Fruit fly (Drosophila melanogaster) whole organism, embryonic: Measurements from ENCODE around the gene CCDC53.

Experiments
- ATbp ChIP-seq: fragments of 200-800 bp; sonication (Bioruptor generic); optimal IDR thresholded peaks from 2 replicates; lab custom pipeline; 2017; ENCODE audit warnings: missing biosample characterization, mild to moderate bottlenecking, missing genetic modification characterization, missing genetic modification reagents
- Awh ChIP-seq: fragments of 200-800 bp; sonication (Bioruptor generic); IDR thresholded peaks from 2 replicates; pipeline ENCODE4, ENCODE4 v1.3.6; 2022; ENCODE audit warnings: missing biosample characterization, missing genetic modification characterization
- BEAF-32 ChIP-seq: fragments of 200-800 bp; sonication (Bioruptor generic); optimal IDR thresholded peaks from 3 replicates; lab custom pipeline; 2017; ENCODE audit warnings: missing biosample characterization, missing genetic modification characterization, mild to moderate bottlenecking, moderate library complexity, missing genetic modification reagents
- CG10462 ChIP-seq: fragments of 200-800 bp; sonication (Bioruptor generic); optimal IDR thresholded peaks from 2 replicates; lab custom pipeline; 2016; ENCODE audit warnings: missing biosample characterization, missing genetic modification characterization
- CG12299 ChIP-seq: fragments of 200-800 bp; sonication (Bioruptor generic); optimal IDR thresholded peaks from 2 replicates; lab custom pipeline; 2018; ENCODE audit warnings: missing biosample characterization, mild to moderate bottlenecking, missing genetic modification characterization
- CG12744 ChIP-seq: fragments of 200-800 bp; sonication (Bioruptor generic); optimal IDR thresholded peaks from 2 replicates; lab custom pipeline; 2016; ENCODE audit warnings: missing biosample characterization, missing genetic modification characterization
- CG16813 ChIP-seq: fragments of 200-800 bp; sonication (Bioruptor generic); IDR thresholded peaks from 3 replicates; pipeline ENCODE4 v1.3.6; 2022; ENCODE audit warnings: missing biosample characterization, missing genetic modification characterization; ENCODE audit not compliant: partially characterized antibody
- CG18476 ChIP-seq: fragments of 200-800 bp; sonication (Bioruptor generic); optimal IDR thresholded peaks from 2 replicates; lab custom pipeline; 2016; ENCODE audit warnings: missing biosample characterization, mild to moderate bottlenecking, missing genetic modification characterization
- CG32532 ChIP-seq: fragments of 200-800 bp; sonication (Bioruptor generic); IDR thresholded peaks from 2 replicates; pipeline ENCODE4 v1.3.6; 2022; ENCODE audit warnings: missing biosample characterization, missing genetic modification characterization
- CG5953 ChIP-seq: fragments of 200-800 bp; sonication (Bioruptor generic); IDR thresholded peaks from 2 replicates; pipeline ENCODE4 v1.3.6; 2022; ENCODE audit warnings: missing biosample characterization, missing genetic modification characterization
- CG6854 ChIP-seq: fragments of 200-800 bp; sonication (Bioruptor generic); optimal IDR thresholded peaks from 3 replicates; lab custom pipeline; 2017; ENCODE audit warnings: missing biosample characterization, mild to moderate bottlenecking, missing genetic modification characterization
- CG7963 ChIP-seq: fragments of 200-800 bp; sonication (Bioruptor generic); IDR thresholded peaks from 3 replicates; pipeline ENCODE4 v1.3.6; 2022; ENCODE audit warnings: missing biosample characterization, missing genetic modification characterization; ENCODE audit not compliant: partially characterized antibody
- CG9215 ChIP-seq: fragments of 200-800 bp; sonication (Bioruptor generic); IDR thresholded peaks from 2 replicates; pipeline ENCODE4 v1.3.6; 2022; ENCODE audit warnings: missing biosample characterization, missing genetic modification characterization
- CG9932 ChIP-seq: fragments of 200-800 bp; sonication (Bioruptor generic); IDR thresholded peaks from 2 replicates; pipeline ENCODE4 v1.3.6; 2022; ENCODE audit warnings: missing biosample characterization, missing genetic modification characterization
- CHES-1-like ChIP-seq: fragments of 200-800 bp; sonication (Bioruptor generic); optimal IDR thresholded peaks from 2 replicates; lab custom pipeline; 2016; ENCODE audit warnings: missing biosample characterization, missing genetic modification characterization
- CkIIα-i1 ChIP-seq: fragments of 200-800 bp; sonication (Bioruptor generic); IDR thresholded peaks from 2 replicates; pipeline ENCODE4 v1.3.6; 2022; ENCODE audit warnings: missing biosample characterization, missing genetic modification characterization
- D19B ChIP-seq: fragments of 200-800 bp; sonication (Bioruptor generic); optimal IDR thresholded peaks from 2 replicates; lab custom pipeline; 2017; ENCODE audit warnings: missing biosample characterization, mild to moderate bottlenecking, missing genetic modification characterization
- Dek ChIP-seq: fragments of 200-800 bp; sonication (Bioruptor generic); optimal IDR thresholded peaks from 3 replicates; lab custom pipeline; 2019; ENCODE audit warnings: missing biosample characterization, mild to moderate bottlenecking, missing genetic modification characterization, moderate library complexity
- Dref ChIP-seq: fragments of 200-800 bp; sonication (Bioruptor generic); IDR thresholded peaks from 2 replicates; pipeline ENCODE4 v1.3.6; 2022; ENCODE audit warnings: missing biosample characterization, missing genetic modification characterization
- H15 ChIP-seq: fragments of 200-800 bp; sonication (Bioruptor generic); IDR thresholded peaks from 3 replicates; pipeline ENCODE4 v1.3.6; 2022; ENCODE audit warnings: missing biosample characterization, missing genetic modification characterization
- Hr78 ChIP-seq, 2 experiments: fragments of 200-800 bp in 1 of 2; fragments of >200 bp in 1 of 2; sonication (Bioruptor generic) in 1 of 2; optimal IDR thresholded peaks; 2 replicates each; lab custom pipeline; 2017 to 2019; ENCODE audit warnings: missing biosample characterization in 2 of 2, missing genetic modification characterization in 2 of 2, mild to moderate bottlenecking in 1 of 2, moderate library complexity in 1 of 2
- Kr ChIP-seq: fragments of 200-800 bp; sonication (Bioruptor generic); optimal IDR thresholded peaks from 2 replicates; lab custom pipeline; 2017; ENCODE audit warnings: missing biosample characterization, mild to moderate bottlenecking, missing genetic modification characterization
- MBD-R2 ChIP-seq: fragments of 200-800 bp; sonication (Bioruptor generic); IDR thresholded peaks from 2 replicates; pipeline ENCODE4 v1.3.6; 2022; ENCODE audit warnings: missing biosample characterization, missing genetic modification characterization
- MTF-1 ChIP-seq: fragments of 200-800 bp; sonication (Bioruptor generic); optimal IDR thresholded peaks from 2 replicates; lab custom pipeline; 2018; ENCODE audit warnings: missing biosample characterization, mild to moderate bottlenecking, missing genetic modification characterization, borderline replicate concordance
- Myb ChIP-seq: fragments of 200-800 bp; sonication (Bioruptor generic); optimal IDR thresholded peaks from 2 replicates; lab custom pipeline; 2016; ENCODE audit warnings: missing biosample characterization, missing genetic modification characterization
- Pdp1 ChIP-seq, 2 experiments: fragments of 200-800 bp; sonication (Bioruptor generic); optimal IDR thresholded peaks; 3 replicates each; lab custom pipeline; 2016; ENCODE audit warnings: missing biosample characterization in 2 of 2, missing genetic modification characterization in 2 of 2, mild to moderate bottlenecking in 1 of 2, moderate library complexity in 1 of 2
- Rfx ChIP-seq: fragments of 200-800 bp; sonication (Bioruptor generic); IDR thresholded peaks from 2 replicates; pipeline ENCODE4 v1.3.6; 2022; ENCODE audit warnings: missing biosample characterization, missing genetic modification characterization
- Sox100B ChIP-seq: fragments of 200-800 bp; sonication (Bioruptor generic); optimal IDR thresholded peaks from 3 replicates; lab custom pipeline; 2018; ENCODE audit warnings: missing biosample characterization, mild to moderate bottlenecking, missing genetic modification characterization
- Ssrp ChIP-seq: fragments of 200-800 bp; sonication (Bioruptor generic); optimal IDR thresholded peaks from 2 replicates; lab custom pipeline; 2018; ENCODE audit warnings: missing biosample characterization, mild to moderate bottlenecking, missing genetic modification characterization, moderate library complexity
- Tbp ChIP-seq: fragments of >200 bp; optimal IDR thresholded peaks from 2 replicates; lab custom pipeline; 2018; ENCODE audit warnings: missing biosample characterization, missing genetic modification characterization
- YL-1 ChIP-seq: fragments of 200-800 bp; sonication (Bioruptor generic); optimal IDR thresholded peaks from 3 replicates; lab custom pipeline; 2017; ENCODE audit warnings: missing biosample characterization, mild to moderate bottlenecking, missing genetic modification characterization
- cg ChIP-seq: fragments of 200-800 bp; sonication (Bioruptor generic); optimal IDR thresholded peaks from 3 replicates; lab custom pipeline; 2019; ENCODE audit warnings: missing biosample characterization, mild to moderate bottlenecking, missing genetic modification characterization, moderate library complexity
- crol ChIP-seq: fragments of 200-800 bp; sonication (Bioruptor generic); IDR thresholded peaks from 2 replicates; pipeline ENCODE4 v1.3.6; 2022; ENCODE audit warnings: missing biosample characterization, missing genetic modification characterization
- da ChIP-seq: fragments of 200-800 bp; sonication (Bioruptor generic); optimal IDR thresholded peaks from 2 replicates; lab custom pipeline; 2016; ENCODE audit warnings: missing biosample characterization, missing genetic modification characterization
- dimm ChIP-seq: fragments of 200-800 bp; sonication (Bioruptor generic); IDR thresholded peaks from 2 replicates; pipeline ENCODE4 v1.3.6; 2022; ENCODE audit warnings: missing biosample characterization, missing genetic modification characterization
- dmrt11E ChIP-seq: fragments of 200-800 bp; sonication (Bioruptor generic); optimal IDR thresholded peaks from 3 replicates; lab custom pipeline; 2018; ENCODE audit warnings: missing biosample characterization, mild to moderate bottlenecking, missing genetic modification characterization, moderate library complexity
- dysf ChIP-seq: fragments of 200-800 bp; sonication (Bioruptor generic); IDR thresholded peaks from 3 replicates; pipeline ENCODE4 v1.3.6; 2022; ENCODE audit warnings: missing biosample characterization, missing genetic modification characterization
- gfzf ChIP-seq: fragments of 200-800 bp; sonication (Bioruptor generic); optimal IDR thresholded peaks from 2 replicates; lab custom pipeline; 2016; ENCODE audit warnings: missing biosample characterization, mild to moderate bottlenecking, missing genetic modification characterization, moderate library complexity
- her ChIP-seq: fragments of 200-800 bp; sonication (Bioruptor generic); optimal IDR thresholded peaks from 2 replicates; lab custom pipeline; 2016; ENCODE audit warnings: missing biosample characterization, missing genetic modification characterization
- jumu ChIP-seq: fragments of 200-800 bp; sonication (Bioruptor generic); optimal IDR thresholded peaks from 3 replicates; lab custom pipeline; 2016; ENCODE audit warnings: missing biosample characterization, missing genetic modification characterization
- mld ChIP-seq: fragments of 200-800 bp; sonication (Bioruptor generic); IDR thresholded peaks from 3 replicates; pipeline ENCODE4 v1.3.6; 2022; ENCODE audit warnings: missing biosample characterization, missing genetic modification characterization; ENCODE audit not compliant: partially characterized antibody
- nom ChIP-seq: fragments of 200-800 bp; sonication (Bioruptor generic); optimal IDR thresholded peaks from 2 replicates; lab custom pipeline; 2017; ENCODE audit warnings: missing biosample characterization, missing genetic modification characterization, mild to moderate bottlenecking, moderate library complexity, missing genetic modification reagents
- org-1 ChIP-seq: fragments of 200-800 bp; sonication (Bioruptor generic); optimal IDR thresholded peaks from 2 replicates; lab custom pipeline; 2017; ENCODE audit warnings: missing biosample characterization, missing genetic modification characterization
- pfk ChIP-seq: fragments of 200-800 bp; sonication (Bioruptor generic); optimal IDR thresholded peaks from 2 replicates; lab custom pipeline; 2018; ENCODE audit warnings: missing biosample characterization, mild to moderate bottlenecking, missing genetic modification characterization, moderate library complexity
- row ChIP-seq: fragments of 200-800 bp; sonication (Bioruptor generic); IDR thresholded peaks from 3 replicates; pipeline ENCODE4 v1.3.6; 2022; ENCODE audit warnings: missing biosample characterization, missing genetic modification characterization
- unc-4 ChIP-seq: fragments of 200-800 bp; sonication (Bioruptor generic); IDR thresholded peaks from 2 replicates; pipeline ENCODE4 v1.3.6; 2022; ENCODE audit warnings: missing biosample characterization, missing genetic modification characterization; ENCODE audit not compliant: partially characterized antibody
- usp ChIP-seq: fragments of >200 bp; optimal IDR thresholded peaks from 2 replicates; lab custom pipeline; 2017; ENCODE audit warnings: missing biosample characterization, missing genetic modification characterization
- z ChIP-seq: fragments of 200-800 bp; sonication (Bioruptor generic); IDR thresholded peaks from 3 replicates; pipeline ENCODE4 v1.3.6; 2022; ENCODE audit warnings: missing biosample characterization, missing genetic modification characterization

Gene CCDC53

DNA sequence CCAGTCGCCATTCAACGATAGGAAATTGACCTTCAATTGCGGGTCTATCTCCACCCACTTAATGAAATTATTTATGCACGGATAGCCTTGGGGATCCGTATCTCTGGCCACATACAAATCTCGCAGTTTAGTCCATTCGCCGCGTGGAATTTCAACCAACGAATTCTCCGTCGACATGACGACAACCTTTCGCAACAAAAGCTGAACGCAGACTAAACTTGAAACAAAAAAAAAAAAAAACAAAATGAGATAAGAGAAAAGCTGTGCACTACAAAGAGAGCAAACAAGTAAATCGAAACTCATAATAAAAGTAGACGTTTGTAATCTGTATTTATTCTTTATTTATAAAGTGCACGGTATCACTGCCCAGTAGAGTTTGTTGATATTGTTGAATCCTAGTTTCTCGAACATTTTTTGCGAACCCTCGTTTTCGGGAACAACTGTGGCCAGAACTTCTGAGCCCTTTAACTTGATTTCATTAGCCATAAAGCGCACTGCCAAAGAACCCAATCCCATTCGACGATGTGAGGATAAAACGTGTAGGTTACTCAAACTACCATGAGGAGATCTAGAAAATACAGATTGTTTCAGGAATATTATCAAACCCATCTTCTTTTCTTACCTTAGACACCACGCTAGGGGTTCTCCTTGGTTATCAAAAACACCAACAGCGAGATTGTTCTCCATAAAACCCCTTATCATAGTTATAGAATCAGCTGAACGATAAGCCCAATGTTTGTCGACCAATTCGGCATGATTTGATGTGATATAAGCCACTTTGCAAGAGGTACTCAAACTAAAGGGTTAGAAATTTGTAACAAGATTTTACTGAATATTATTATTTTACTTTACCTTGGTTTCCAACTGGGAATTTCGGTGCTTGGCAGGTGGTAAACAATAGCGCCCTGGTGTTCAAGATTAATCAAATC, 31.4 kb upstream of the CCDC53 start, which contains the start of gene CG12560 (continued):
- TF ChIP-seq CG18476 (GFP tag; lab: Kevin White, UChicago) (no peak), mld (GFP tag; lab: Robert Waterston, UW) (no peak), ATbp (GFP tag; lab: Kevin White, UChicago) (peak; percentile 4), dimm (GFP tag; lab: Robert Waterston, UW) (no peak), Dref (GFP tag; lab: Robert Waterston, UW) (no peak), CG16813 (GFP tag; lab: Robert Waterston, UW) (no peak), jumu (GFP tag; lab: Kevin White, UChicago) (no peak), CHES-1-like (GFP tag; lab: Kevin White, UChicago) (no peak), CkIIα-i1 (GFP tag; lab: Robert Waterston, UW) (no peak), da (GFP tag; lab: Kevin White, UChicago) (no peak), CG7963 (no peak), Tbp (GFP tag; lab: Kevin White, UChicago) (no peak), Pdp1 (GFP tag; optimal IDR thresholded peaks at IDR 0.05; lab: Kevin White, UChicago) (peak in 1 of 2 experiments; percentile 8), pfk (no peak), CG10462 (no peak), CG32532 (GFP tag; lab: Robert Waterston, UW) (no peak), Rfx (peak; percentile 21; the same call in 1 of the 2 replicates), Dek (tag; lab: Kevin White, UChicago) (no peak), gfzf (GFP tag; lab: Kevin White, UChicago) (no peak), YL-1 (no peak), H15 (GFP tag; lab: Robert Waterston, UW) (no peak), cg (GFP tag; lab: Kevin White, UChicago) (no peak), z (GFP tag; lab: Robert Waterston, UW) (no peak), CG12744 (GFP tag; lab: Kevin White, UChicago) (no peak), Myb (GFP tag; lab: Kevin White, UChicago) (no peak), CG9215 (no peak; the same call in 1 of the 2 replicates), D19B (GFP tag; lab: Kevin White, UChicago) (peak; percentile 70), crol (no peak), Ssrp (tag; lab: Kevin White, UChicago) (no peak), CG5953 (no peak), dysf (GFP tag; lab: Robert Waterston, UW) (peak; percentile 39; the same call in 2 of the 3 replicates), MBD-R2 (GFP tag; lab: Robert Waterston, UW) (no peak), row (peak; percentile 43; the same call in 1 of the 3 replicates), CG12299 (no peak), CG6854 (GFP tag; lab: Kevin White, UChicago) (no peak), her (GFP tag; lab: Kevin White, UChicago) (peak; percentile 43), org-1 (no peak), MTF-1 (GFP tag; lab: Kevin White, UChicago) (no peak), Kr (GFP tag; lab: Kevin White, UChicago) (no peak), Hr78 (GFP tag; optimal IDR thresholded peaks at IDR 0.05; lab: Kevin White, UChicago) (no peak), dmrt11E (tag; lab: Kevin White, UChicago) (no peak), CG9932 (GFP tag; lab: Robert Waterston, UW) (no peak), Awh (GFP tag; lab: Robert Waterston, UW) (no peak), unc-4 (GFP tag; lab: Robert Waterston, UW) (no peak), BEAF-32 (no peak), usp (no peak), Sox100B (GFP tag; lab: Kevin White, UChicago) (peak; percentile 19), nom (GFP tag; lab: Kevin White, UChicago) (peak; percentile 58)
